Worm (Caenorhabditis elegans): ENCODE measurements around the gene ZK1307.3.

ce11 chrII:9682044-9682443 is 29.2 kb upstream of the ZK1307.3 start:
- TF ChIP-seq aly-2 (tag; optimal IDR thresholded peaks at IDR 0.05) (no peak), elt-1 (tag; optimal IDR thresholded peaks at IDR 0.05) (no peak), nhr-77 (tag; optimal IDR thresholded peaks at IDR 0.05) (no peak), mbf-1 (tag; optimal IDR thresholded peaks at IDR 0.05) (no peak), unc-39 (tag; optimal IDR thresholded peaks at IDR 0.05) (no peak), nhr-6 (tag; optimal IDR thresholded peaks at IDR 0.05) (no peak), R02D3.7 (tag; optimal IDR thresholded peaks at IDR 0.05) (no peak), mab-5 (tag; optimal IDR thresholded peaks at IDR 0.05) (no peak), unc-55 (GFP tag; optimal IDR thresholded peaks at IDR 0.05) (no peak), zag-1 (tag; optimal IDR thresholded peaks at IDR 0.05) (no peak), nhr-25 (tag; optimal IDR thresholded peaks at IDR 0.05) (no peak)
